Worm (Caenorhabditis elegans) whole organism, L3 larva: ENCODE data around the gene R10E11.9.

Experiments
- R02D3.7 ChIP-seq: fragments of 150-350 bp; optimal IDR thresholded peaks from 2 replicates; lab custom pipeline; 2014; ENCODE audit warnings: missing biosample characterization, missing genetic modification characterization
- ama-1 ChIP-seq: fragments of 150-350 bp; optimal IDR thresholded peaks from 2 replicates; lab custom pipeline; 2018
- ceh-16 ChIP-seq: sonication (generic microtip); optimal IDR thresholded peaks from 2 replicates; lab custom pipeline; 2017; ENCODE audit warnings: missing biosample characterization, missing genetic modification characterization
- ceh-28 ChIP-seq: fragments of 150-350 bp; optimal IDR thresholded peaks from 2 replicates; lab custom pipeline; 2014; ENCODE audit warnings: missing biosample characterization, missing genetic modification reagents, missing genetic modification characterization
- ceh-82 ChIP-seq: fragments of 150-350 bp; optimal IDR thresholded peaks from 2 replicates; lab custom pipeline; 2014; ENCODE audit warnings: missing biosample characterization, missing genetic modification characterization
- ceh-9 ChIP-seq: sonication (generic microtip); optimal IDR thresholded peaks from 2 replicates; lab custom pipeline; 2018; ENCODE audit warnings: missing biosample characterization, missing genetic modification characterization
- daf-12 ChIP-seq: fragments of 150-350 bp; optimal IDR thresholded peaks from 2 replicates; lab custom pipeline; 2014; ENCODE audit warnings: missing biosample characterization, missing genetic modification reagents, missing genetic modification characterization
- egl-5 ChIP-seq: fragments of 150-350 bp; optimal IDR thresholded peaks from 2 replicates; lab custom pipeline; 2017; ENCODE audit warnings: missing biosample characterization, missing genetic modification reagents, missing genetic modification characterization, inconsistent platforms
- elt-2 ChIP-seq: sonication (generic microtip); optimal IDR thresholded peaks from 2 replicates; lab custom pipeline; 2016; ENCODE audit warnings: missing genetic modification reagents, mild to moderate bottlenecking, missing genetic modification characterization, missing compliant biosample characterization
- elt-3 ChIP-seq, 3 experiments: fragments of 150-350 bp in 1 of 3; sonication (generic microtip) in 2 of 3; optimal IDR thresholded peaks; 2 replicates in 2 of 3; 4 replicates in 1 of 3; lab custom pipeline; 2014 to 2017; ENCODE audit warnings: missing biosample characterization in 3 of 3, missing genetic modification characterization in 3 of 3
- eor-1 ChIP-seq, 2 experiments: fragments of 150-350 bp; optimal IDR thresholded peaks; 2 replicates each; lab custom pipeline; 2014 to 2018; ENCODE audit warnings: missing biosample characterization in 2 of 2, missing genetic modification characterization in 2 of 2
- fkh-10 ChIP-seq: sonication (generic microtip); optimal IDR thresholded peaks from 2 replicates; lab custom pipeline; 2017; ENCODE audit warnings: missing biosample characterization, missing genetic modification reagents, missing genetic modification characterization
- fkh-2 ChIP-seq: fragments of 150-350 bp; optimal IDR thresholded peaks from 2 replicates; lab custom pipeline; 2014; ENCODE audit warnings: missing biosample characterization, missing genetic modification reagents, missing genetic modification characterization
- lin-15B ChIP-seq: fragments of 150-350 bp; optimal IDR thresholded peaks from 2 replicates; lab custom pipeline; 2014; ENCODE audit warnings: missing biosample characterization, missing genetic modification characterization
- lin-39 ChIP-seq: fragments of 150-350 bp; optimal IDR thresholded peaks from 2 replicates; lab custom pipeline; 2018; ENCODE audit warnings: missing biosample characterization, missing genetic modification reagents, missing genetic modification characterization
- lsy-12 ChIP-seq: sonication (generic microtip); optimal IDR thresholded peaks from 2 replicates; lab custom pipeline; 2016; ENCODE audit warnings: mild to moderate bottlenecking, missing genetic modification characterization, missing compliant biosample characterization
- mdl-1 ChIP-seq: fragments of 150-350 bp; optimal IDR thresholded peaks from 2 replicates; lab custom pipeline; 2014; ENCODE audit warnings: missing biosample characterization, missing genetic modification characterization
- mml-1 ChIP-seq: fragments of 150-350 bp; sonication (generic microtip); optimal IDR thresholded peaks from 3 replicates; lab custom pipeline; 2014; ENCODE audit warnings: missing biosample characterization, missing genetic modification characterization
- nfya-1 ChIP-seq: sonication (generic microtip); optimal IDR thresholded peaks from 2 replicates; lab custom pipeline; 2017; ENCODE audit warnings: missing genetic modification characterization, mild to moderate bottlenecking, missing compliant biosample characterization, antibody characterized with exemption, moderate library complexity; ENCODE audit not compliant: insufficient read depth
- nhr-11 ChIP-seq: fragments of 150-350 bp; optimal IDR thresholded peaks from 2 replicates; lab custom pipeline; 2014; ENCODE audit warnings: missing biosample characterization, missing genetic modification characterization
- nhr-12 ChIP-seq: fragments of 150-350 bp; optimal IDR thresholded peaks from 2 replicates; lab custom pipeline; 2014; ENCODE audit warnings: missing biosample characterization, missing genetic modification characterization
- nhr-23 ChIP-seq: fragments of 150-350 bp; optimal IDR thresholded peaks from 2 replicates; lab custom pipeline; 2014; ENCODE audit warnings: missing biosample characterization, missing genetic modification reagents, missing genetic modification characterization
- nhr-237 ChIP-seq: fragments of 150-350 bp; optimal IDR thresholded peaks from 2 replicates; lab custom pipeline; 2014; ENCODE audit warnings: missing biosample characterization, missing genetic modification characterization
- nhr-25 ChIP-seq: sonication (generic microtip); optimal IDR thresholded peaks from 2 replicates; lab custom pipeline; 2017; ENCODE audit warnings: missing biosample characterization, missing genetic modification characterization
- nhr-67 ChIP-seq: fragments of 150-350 bp; optimal IDR thresholded peaks from 2 replicates; lab custom pipeline; 2014; ENCODE audit warnings: missing biosample characterization, missing genetic modification characterization
- nhr-76 ChIP-seq: fragments of 150-350 bp; sonication (generic microtip); optimal IDR thresholded peaks from 5 replicates; lab custom pipeline; 2014; ENCODE audit warnings: missing biosample characterization, missing genetic modification characterization
- nhr-77 ChIP-seq: fragments of 150-350 bp; optimal IDR thresholded peaks from 2 replicates; lab custom pipeline; 2014; ENCODE audit warnings: missing biosample characterization, missing genetic modification characterization
- pha-4 ChIP-seq: fragments of 150-350 bp; optimal IDR thresholded peaks from 2 replicates; lab custom pipeline; 2014; ENCODE audit warnings: missing biosample characterization, missing genetic modification reagents, missing genetic modification characterization
- skn-1 ChIP-seq: fragments of 150-350 bp; optimal IDR thresholded peaks from 2 replicates; lab custom pipeline; 2014; ENCODE audit warnings: missing biosample characterization, missing genetic modification characterization
- tbx-2 ChIP-seq: sonication (generic microtip); optimal IDR thresholded peaks from 2 replicates; lab custom pipeline; 2016; ENCODE audit warnings: mild to moderate bottlenecking, missing genetic modification characterization, missing compliant biosample characterization
- unc-62 ChIP-seq: fragments of 150-350 bp; sonication (generic microtip); optimal IDR thresholded peaks from 4 replicates; lab custom pipeline; 2014; ENCODE audit warnings: missing biosample characterization, missing genetic modification reagents, missing genetic modification characterization
- zag-1 ChIP-seq: fragments of 150-350 bp; optimal IDR thresholded peaks from 2 replicates; lab custom pipeline; 2014; ENCODE audit warnings: missing biosample characterization, missing genetic modification characterization
- ztf-4 ChIP-seq: fragments of 150-350 bp; optimal IDR thresholded peaks from 2 replicates; lab custom pipeline; 2014; ENCODE audit warnings: missing biosample characterization, missing genetic modification characterization

The R10E11.9 gene

DNA sequence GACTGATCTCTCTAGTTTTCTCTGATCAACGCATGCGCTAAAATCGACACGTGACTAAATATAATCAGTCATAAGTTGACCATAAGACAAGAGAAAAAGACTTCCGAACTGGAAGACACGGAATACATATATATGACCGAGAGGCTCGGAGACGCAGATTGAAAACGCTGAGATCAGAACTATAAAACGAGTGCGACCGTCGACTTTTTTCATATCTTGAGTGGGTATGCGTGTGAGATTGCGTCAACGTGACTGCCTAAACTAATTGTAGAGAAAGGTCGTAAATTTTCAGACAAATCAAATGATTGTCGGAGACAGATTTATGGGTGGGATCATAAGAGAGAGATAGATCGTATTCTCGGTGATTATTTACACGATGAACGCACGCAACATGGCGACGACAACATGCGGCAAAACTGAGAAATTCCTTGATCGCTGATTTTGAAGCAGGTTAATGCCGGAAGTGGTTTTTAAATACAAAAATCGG is 14.2 kb upstream of the R10E11.9 start (continued):
- TF ChIP-seq skn-1 (tag; lab: Kevin White, UChicago) (no peak), nhr-76 (tag; lab: Kevin White, UChicago) (no peak), ama-1 (lab: Kevin White, UChicago) (peak; percentile 82), ceh-16 (tag; lab: Kevin White, UChicago) (no peak), elt-3 (tag; optimal IDR thresholded peaks at IDR 0.05; lab: Kevin White, UChicago) (no peak), nhr-237 (tag; lab: Kevin White, UChicago) (no peak), fkh-10 (GFP tag; lab: Kevin White, UChicago) (no peak), eor-1 (tag; optimal IDR thresholded peaks at IDR 0.05; lab: Kevin White, UChicago) (no peak), pha-4 (no peak), tbx-2 (tag; lab: Kevin White, UChicago) (no peak), lin-39 (tag; lab: Kevin White, UChicago) (no peak), nhr-67 (no peak), zag-1 (tag; lab: Kevin White, UChicago) (no peak), R02D3.7 (tag; lab: Kevin White, UChicago) (no peak), elt-2 (tag; lab: Kevin White, UChicago) (peak; percentile 65), fkh-2 (no peak), unc-62 (no peak)

DNA sequence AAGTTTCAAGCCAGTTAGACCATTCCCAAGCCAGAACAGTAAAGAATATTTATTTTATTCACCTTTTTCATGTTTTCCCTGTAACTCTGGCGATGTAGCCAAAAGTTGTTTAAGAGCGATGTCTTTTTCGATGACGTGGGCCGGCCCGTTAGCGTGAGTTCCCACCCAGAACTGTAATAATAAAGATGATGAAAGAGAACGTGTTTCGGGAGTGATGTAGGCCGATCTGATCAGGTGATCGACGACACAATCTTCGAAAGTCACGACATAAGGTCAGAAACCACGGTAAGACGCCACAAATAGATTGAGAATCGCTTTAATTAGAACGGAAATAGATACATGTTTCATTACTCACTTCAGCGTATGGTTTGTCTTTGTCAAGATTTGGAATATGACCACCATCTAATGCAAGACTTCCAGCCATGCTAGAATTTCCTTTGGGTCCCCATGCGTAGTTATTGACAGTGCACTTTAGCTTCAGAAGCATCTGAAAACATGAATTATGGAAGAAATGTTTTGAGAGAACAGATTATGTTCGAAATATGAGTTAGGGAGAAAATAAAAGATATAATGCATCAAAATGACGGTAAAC is 13.6 kb upstream of the R10E11.9 start, which contains the start of gene ZK632.4:
Gene ZK632.4 (minus strand): TSS at position 487 of the 592 bp plus-strand sequence.
- no peak for TF ChIP-seq nhr-77 (tag; lab: Kevin White, UChicago)
- TF ChIP-seq nhr-23, result peak; percentile 53
- TF ChIP-seq nfya-1 (tag; lab: Kevin White, UChicago), result no peak
- TF ChIP-seq ztf-4 (tag; lab: Kevin White, UChicago), result no peak
- no peak for TF ChIP-seq mml-1 (tag; lab: Kevin White, UChicago)
- no peak for TF ChIP-seq ceh-82 (tag; lab: Kevin White, UChicago)
- TF ChIP-seq mdl-1 (tag; lab: Kevin White, UChicago), result no peak
- TF ChIP-seq nhr-25 (tag; lab: Kevin White, UChicago), result peak; percentile 26
- TF ChIP-seq fkh-10 (GFP tag; lab: Kevin White, UChicago), result no peak
- TF ChIP-seq nhr-11 (tag; lab: Kevin White, UChicago), result no peak
- TF ChIP-seq, all 47 proteins: peak for 2

DNA sequence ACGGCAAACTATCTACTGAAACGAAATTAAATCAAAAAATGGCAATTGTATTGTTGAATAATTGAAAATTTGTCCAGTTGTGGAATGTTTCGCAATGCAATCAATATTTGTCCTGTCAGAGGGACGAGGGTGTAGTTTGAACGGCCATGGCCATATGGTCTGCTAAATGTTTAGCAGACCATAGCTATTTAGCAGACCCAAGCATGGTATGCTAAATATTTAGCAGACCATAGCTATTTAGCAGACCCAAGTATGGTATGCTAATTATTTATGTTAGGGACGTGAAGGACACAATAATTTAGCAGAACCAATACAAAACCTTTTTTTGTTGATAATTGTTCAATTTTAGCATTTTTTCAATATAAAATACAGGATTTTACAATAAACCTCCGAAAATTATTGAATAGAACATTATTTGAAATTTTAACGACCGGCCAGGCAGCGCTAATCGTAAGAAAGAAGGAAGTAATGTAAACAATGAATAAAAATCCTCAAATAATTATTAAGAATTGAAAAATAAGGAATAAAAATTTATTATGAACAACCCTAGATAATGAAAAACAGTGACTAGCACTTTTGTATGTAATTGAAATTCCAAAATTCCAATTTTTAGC is 11.7 kb upstream of the R10E11.9 start, which contains the start of gene riok-3:
Gene riok-3 (minus strand): TSS at position 15 of the 614 bp plus-strand sequence.
- TF ChIP-seq egl-5 (tag; lab: Kevin White, UChicago) (no peak), ceh-9 (tag; lab: Kevin White, UChicago) (no peak), ama-1 (lab: Kevin White, UChicago) (peak; percentile 62), nhr-23 (peak; percentile 36), elt-2 (tag; lab: Kevin White, UChicago) (peak; percentile 20), daf-12 (tag; lab: Kevin White, UChicago) (no peak), nhr-25 (tag; lab: Kevin White, UChicago) (peak; percentile 33), lsy-12 (no peak), nfya-1 (tag; lab: Kevin White, UChicago) (peak; percentile 12)

DNA sequence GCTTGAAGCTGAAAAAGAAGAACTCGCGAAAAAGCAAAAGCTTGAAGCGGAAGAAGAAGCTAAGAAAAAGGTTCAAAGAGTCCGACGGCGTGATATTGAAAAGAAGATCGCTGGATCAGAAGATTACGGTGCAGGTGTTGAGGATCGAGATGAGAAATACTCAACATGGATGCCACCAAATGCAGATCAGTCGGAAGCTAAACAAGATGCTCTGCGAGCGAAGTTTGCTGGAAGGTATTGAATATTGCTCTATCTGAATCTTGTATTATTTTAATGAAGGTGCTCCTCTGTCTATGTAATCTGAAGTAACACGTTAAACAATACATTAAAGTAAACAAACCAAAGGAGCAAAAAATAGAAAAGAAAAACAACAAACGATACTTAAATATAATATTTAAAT is 8.6 kb upstream of the R10E11.9 start:
- TF ChIP-seq nhr-23 (no peak), ama-1 (lab: Kevin White, UChicago) (peak; percentile 50), fkh-2 (no peak), nhr-12 (no peak), egl-5 (tag; lab: Kevin White, UChicago) (no peak), ceh-9 (tag; lab: Kevin White, UChicago) (no peak), tbx-2 (tag; lab: Kevin White, UChicago) (no peak)

DNA sequence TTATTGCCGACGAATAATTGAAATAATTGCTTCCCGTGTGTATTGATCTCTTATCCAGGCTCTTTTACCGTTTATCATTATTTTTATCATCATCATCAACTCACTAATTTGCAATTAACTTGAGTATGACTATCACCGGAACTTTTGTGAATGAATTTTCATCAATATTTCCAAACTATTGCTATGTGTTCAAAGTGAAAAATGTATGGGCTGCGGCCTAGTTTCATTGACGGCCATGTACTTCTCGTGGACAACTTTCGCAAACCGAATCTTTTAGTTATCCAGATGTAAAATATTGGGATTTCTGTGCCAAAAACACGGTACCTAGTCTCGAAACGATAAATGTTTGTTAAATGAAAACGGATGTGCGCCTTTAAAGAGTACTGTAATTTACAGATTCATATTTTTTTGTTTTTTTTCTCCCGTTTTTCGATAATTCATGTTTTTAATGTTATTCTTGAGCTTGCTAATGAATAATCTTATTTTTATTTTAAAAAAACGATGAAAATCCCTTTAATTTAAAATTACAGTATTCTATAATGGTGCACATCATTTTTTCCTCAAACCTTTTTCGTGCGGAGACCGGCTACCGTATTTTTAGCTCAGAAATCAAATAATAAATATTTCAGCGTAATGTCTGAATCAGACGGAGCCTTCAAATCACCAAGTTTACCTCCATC is 5.2 kb upstream of the R10E11.9 start, which contains the start of gene ZK632.2:
Gene ZK632.2 (plus strand): TSS at position 630 of the 680 bp plus-strand sequence.
- TF ChIP-seq ceh-82 (tag; lab: Kevin White, UChicago) (no peak), lin-15B (tag; lab: Kevin White, UChicago) (peak; percentile 10), nfya-1 (tag; lab: Kevin White, UChicago) (peak; percentile 1), fkh-2 (no peak), ceh-28 (no peak), eor-1 (tag; optimal IDR thresholded peaks at IDR 0.05; lab: Kevin White, UChicago) (no peak)
